Worm (Caenorhabditis elegans) whole organism, L1 larva: ENCODE data around the gene C37H5.13.

Experiments
- efl-1 ChIP-seq, 4 experiments: fragments of 150-350 bp; optimal IDR thresholded peaks in 3 of 4; peaks in 1 of 4; 1 replicate in 1 of 4; 2 replicates in 3 of 4; lab custom pipeline; 2014; ENCODE audit warnings: missing biosample characterization in 2 of 4, missing genetic modification characterization in 2 of 4, missing genetic modification reagents in 2 of 4
- nhr-11 ChIP-seq: fragments of 150-350 bp; optimal IDR thresholded peaks from 2 replicates; lab custom pipeline; 2014; ENCODE audit warnings: missing biosample characterization, missing genetic modification characterization

- TF ChIP-seq efl-1 (optimal IDR thresholded peaks at IDR 0.05; lab: Kevin White, UChicago) (no peak), efl-1 (GFP tag; optimal IDR thresholded peaks at IDR 0.05 in 1 of 2; lab: Kevin White, UChicago) (no peak), nhr-11 (tag; lab: Kevin White, UChicago) (no peak)
These were observed 18.6 kb upstream of the C37H5.13 start, which contains the start of gene str-32 for ce11 chrV:4881377-4881776.
